Fruit fly (Drosophila melanogaster): ENCODE results near the gene CG12679.

Gene CG12679

DNA sequence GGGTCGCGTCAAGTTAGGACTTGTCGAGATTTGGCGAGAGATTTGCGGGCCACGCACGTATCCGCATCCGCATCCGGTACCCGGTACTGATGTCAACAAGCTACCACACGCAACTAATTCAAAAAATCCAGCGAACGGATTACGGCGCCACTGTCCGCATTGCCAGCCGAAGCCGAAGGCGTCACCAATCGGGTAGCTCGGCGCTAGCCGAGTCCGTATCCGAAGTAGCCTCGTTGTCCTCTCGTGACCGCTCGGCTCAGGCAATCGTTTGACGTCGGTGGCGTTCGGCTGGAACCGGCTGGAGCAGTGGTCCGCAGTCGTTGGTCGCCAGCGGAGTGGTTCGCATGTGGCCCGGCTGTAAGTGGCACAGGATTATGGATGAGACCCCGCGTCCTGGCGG is 46.0 kb downstream of the CG12679 start, which contains the start of gene CG1504:
CG1504 (minus strand) TSS at position 95 of the 400 bp plus-strand sequence.
- TF ChIP-seq CG42726 (GFP tag; IDR thresholded peaks at IDR 0.05; ENCODE audit: partially characterized antibody) (no peak), p53 (GFP tag; optimal IDR thresholded peaks at IDR 0.05) (peak; percentile 54), Xbp1 (GFP tag; optimal IDR thresholded peaks at IDR 0.05) (no peak), Nf-YB (GFP tag; optimal IDR thresholded peaks at IDR 0.05) (peak; percentile 85), Atf-2 (GFP tag; optimal IDR thresholded peaks at IDR 0.05) (no peak), gce (GFP tag; IDR thresholded peaks at IDR 0.05) (no peak), Xrp1 (GFP tag; IDR thresholded peaks at IDR 0.05) (no peak), cas (GFP tag; IDR thresholded peaks at IDR 0.05) (no peak), CG6765 (GFP tag; optimal IDR thresholded peaks at IDR 0.05) (no peak), stwl (tag; optimal IDR thresholded peaks at IDR 0.05) (no peak), Ptx1 (GFP tag; IDR thresholded peaks at IDR 0.05) (no peak), slou (GFP tag; optimal IDR thresholded peaks at IDR 0.05) (no peak), CG18262 (tag; optimal IDR thresholded peaks at IDR 0.05) (no peak), CG16813 (GFP tag; IDR thresholded peaks at IDR 0.05; ENCODE audit: partially characterized antibody) (no peak), CG7963 (GFP tag; IDR thresholded peaks at IDR 0.05; ENCODE audit: partially characterized antibody) (no peak), hbn (GFP tag; IDR thresholded peaks at IDR 0.05; ENCODE audit: partially characterized antibody) (no peak), Antp (GFP tag; optimal IDR thresholded peaks at IDR 0.05) (no peak), lov (optimal IDR thresholded peaks at IDR 0.05) (no peak), lov (GFP tag; IDR thresholded peaks at IDR 0.05) (no peak), abd-A (tag; optimal IDR thresholded peaks at IDR 0.05) (peak; percentile 47), Dip3 (GFP tag; optimal IDR thresholded peaks at IDR 0.05) (no peak), onecut (GFP tag; IDR thresholded peaks at IDR 0.05) (no peak), Chrac-16 (GFP tag; optimal IDR thresholded peaks at IDR 0.05) (no peak), Ets65A (GFP tag) (peak; percentile 58), wek (GFP tag; optimal IDR thresholded peaks at IDR 0.05) (no peak), CG13894 (tag; optimal IDR thresholded peaks at IDR 0.05) (peak; percentile 26), Sox100B (GFP tag; optimal IDR thresholded peaks at IDR 0.05) (no peak), lola (GFP tag; optimal IDR thresholded peaks at IDR 0.05) (no peak), crc (GFP tag; optimal IDR thresholded peaks at IDR 0.05) (no peak), sc (optimal IDR thresholded peaks at IDR 0.05) (no peak), sc (GFP tag; optimal IDR thresholded peaks at IDR 0.05) (no peak), fd3F (GFP tag; optimal IDR thresholded peaks at IDR 0.05) (no peak), CG32767 (GFP tag; IDR thresholded peaks at IDR 0.05) (no peak), trem (tag; optimal IDR thresholded peaks at IDR 0.05) (no peak), CG12391 (tag; optimal IDR thresholded peaks at IDR 0.05) (no peak), CG10267 (tag; optimal IDR thresholded peaks at IDR 0.05) (no peak), cato (GFP tag; optimal IDR thresholded peaks at IDR 0.05; ENCODE audit: borderline replicate concordance) (no peak), Deaf1 (tag; optimal IDR thresholded peaks at IDR 0.05) (peak; percentile 99), CHES-1-like (GFP tag; optimal IDR thresholded peaks at IDR 0.05) (no peak), CG12104 (GFP tag; optimal IDR thresholded peaks at IDR 0.05) (no peak), schlank (tag; optimal IDR thresholded peaks at IDR 0.05) (no peak), Nf-YC (tag; optimal IDR thresholded peaks at IDR 0.05) (peak; percentile 95), Eip74EF (GFP tag; optimal IDR thresholded peaks at IDR 0.05) (no peak), scrt (GFP tag; optimal IDR thresholded peaks at IDR 0.05) (no peak), HLH54F (GFP tag; optimal IDR thresholded peaks at IDR 0.05) (no peak), al (GFP tag; IDR thresholded peaks at IDR 0.05) (no peak), crp (GFP tag; optimal IDR thresholded peaks at IDR 0.05) (no peak), wdn (GFP tag; IDR thresholded peaks at IDR 0.05) (no peak), CG16863 (GFP tag; optimal IDR thresholded peaks at IDR 0.05) (no peak), ranshi (GFP tag; IDR thresholded peaks at IDR 0.05) (no peak), bsh (GFP tag; optimal IDR thresholded peaks at IDR 0.05) (no peak)
